Worm (Caenorhabditis elegans) whole organism, late embryonic: ENCODE results near the gene C54E4.5.

Experiments
- C08G9.2 ChIP-seq: sonication (generic microtip); optimal IDR thresholded peaks from 2 replicates; lab custom pipeline; 2016; ENCODE audit warnings: mild to moderate bottlenecking, missing genetic modification characterization, moderate library complexity, missing compliant biosample characterization
- C38D4.7 ChIP-seq: fragments of 200-800 bp; sonication (Bioruptor generic); optimal IDR thresholded peaks from 2 replicates; lab custom pipeline; 2018; ENCODE audit warnings: mild to moderate bottlenecking, missing genetic modification characterization, moderate library complexity, missing compliant biosample characterization
- F13H6.1 ChIP-seq: sonication (generic microtip); optimal IDR thresholded peaks from 2 replicates; lab custom pipeline; 2016; ENCODE audit warnings: missing genetic modification characterization, missing compliant biosample characterization
- K09A11.1 ChIP-seq: sonication (generic microtip); optimal IDR thresholded peaks from 2 replicates; lab custom pipeline; 2017; ENCODE audit warnings: antibody characterized with exemption, mild to moderate bottlenecking, missing genetic modification characterization, missing compliant biosample characterization; ENCODE audit not compliant: insufficient read depth
- ama-1 ChIP-seq: fragments of 150-350 bp; optimal IDR thresholded peaks from 2 replicates; lab custom pipeline; 2014
- ceh-14 ChIP-seq: sonication (generic microtip); optimal IDR thresholded peaks from 2 replicates; lab custom pipeline; 2016; ENCODE audit warnings: missing genotype, missing genetic modification characterization, missing compliant biosample characterization
- ceh-19 ChIP-seq: fragments of 200-800 bp; sonication (Bioruptor generic); optimal IDR thresholded peaks from 2 replicates; lab custom pipeline; 2018; ENCODE audit warnings: mild to moderate bottlenecking, missing genetic modification characterization, missing compliant biosample characterization
- ceh-22 ChIP-seq: sonication (generic microtip); optimal IDR thresholded peaks from 2 replicates; lab custom pipeline; 2017; ENCODE audit warnings: missing biosample characterization, missing genetic modification characterization
- ceh-24 ChIP-seq: sonication (generic microtip); optimal IDR thresholded peaks from 2 replicates; lab custom pipeline; 2016; ENCODE audit warnings: mild to moderate bottlenecking, missing genetic modification characterization, missing compliant biosample characterization
- ceh-30 ChIP-seq: fragments of 150-350 bp; optimal IDR thresholded peaks from 2 replicates; lab custom pipeline; 2014; ENCODE audit warnings: missing biosample characterization, missing genetic modification characterization
- ceh-31 ChIP-seq: sonication (generic microtip); optimal IDR thresholded peaks from 2 replicates; lab custom pipeline; 2016; ENCODE audit warnings: missing genetic modification characterization, missing compliant biosample characterization
- ceh-34 ChIP-seq: sonication (generic microtip); optimal IDR thresholded peaks from 2 replicates; lab custom pipeline; 2016; ENCODE audit warnings: mild to moderate bottlenecking, missing genetic modification characterization, missing compliant biosample characterization
- ceh-48 ChIP-seq: sonication (generic microtip); optimal IDR thresholded peaks from 2 replicates; lab custom pipeline; 2016; ENCODE audit warnings: missing genetic modification characterization, inconsistent platforms, missing compliant biosample characterization
- ceh-9 ChIP-seq: sonication (generic microtip); optimal IDR thresholded peaks from 2 replicates; lab custom pipeline; 2016; ENCODE audit warnings: mild to moderate bottlenecking, missing genetic modification characterization, inconsistent platforms, missing compliant biosample characterization
- che-1 ChIP-seq: sonication (generic microtip); optimal IDR thresholded peaks from 2 replicates; lab custom pipeline; 2016; ENCODE audit warnings: mild to moderate bottlenecking, missing genetic modification characterization, missing compliant biosample characterization
- dmd-4 ChIP-seq: sonication (generic microtip); optimal IDR thresholded peaks from 2 replicates; lab custom pipeline; 2016; ENCODE audit warnings: borderline replicate concordance, missing genetic modification characterization, missing compliant biosample characterization
- elt-2 ChIP-seq: sonication (generic microtip); optimal IDR thresholded peaks from 2 replicates; lab custom pipeline; 2016; ENCODE audit warnings: missing genetic modification reagents, missing genetic modification characterization, missing compliant biosample characterization
- eyg-1 ChIP-seq: sonication (generic microtip); optimal IDR thresholded peaks from 2 replicates; lab custom pipeline; 2016; ENCODE audit warnings: missing genotype, missing genetic modification characterization, missing compliant biosample characterization
- fax-1 ChIP-seq: sonication (generic microtip); optimal IDR thresholded peaks from 2 replicates; lab custom pipeline; 2016; ENCODE audit warnings: missing genotype, missing genetic modification characterization, missing compliant biosample characterization
- fkh-6 ChIP-seq: sonication (generic microtip); optimal IDR thresholded peaks from 2 replicates; lab custom pipeline; 2016; ENCODE audit warnings: missing genetic modification characterization, missing compliant biosample characterization
- hlh-30 ChIP-seq: sonication (generic microtip); optimal IDR thresholded peaks from 2 replicates; lab custom pipeline; 2017; ENCODE audit warnings: antibody characterized with exemption, missing genetic modification characterization, missing compliant biosample characterization; ENCODE audit not compliant: insufficient read depth
- hlh-8 ChIP-seq: sonication (generic microtip); optimal IDR thresholded peaks from 2 replicates; lab custom pipeline; 2016; ENCODE audit warnings: missing genotype, missing genetic modification characterization, missing compliant biosample characterization
- lim-6 ChIP-seq: sonication (generic microtip); optimal IDR thresholded peaks from 2 replicates; lab custom pipeline; 2016; ENCODE audit warnings: missing genetic modification characterization, missing compliant biosample characterization
- nfya-1 ChIP-seq: sonication (generic microtip); optimal IDR thresholded peaks from 2 replicates; lab custom pipeline; 2017; ENCODE audit warnings: missing genetic modification characterization, mild to moderate bottlenecking, missing compliant biosample characterization, antibody characterized with exemption, moderate library complexity
- odd-2 ChIP-seq: sonication (generic microtip); optimal IDR thresholded peaks from 2 replicates; lab custom pipeline; 2017; ENCODE audit warnings: antibody characterized with exemption, mild to moderate bottlenecking, missing genetic modification characterization, missing compliant biosample characterization
- pat-9 ChIP-seq: fragments of 200-800 bp; sonication (Bioruptor generic); optimal IDR thresholded peaks from 2 replicates; lab custom pipeline; 2018; ENCODE audit warnings: mild to moderate bottlenecking, missing genetic modification characterization, moderate library complexity, missing compliant biosample characterization
- pax-1 ChIP-seq: fragments of 150-350 bp; optimal IDR thresholded peaks from 2 replicates; lab custom pipeline; 2014; ENCODE audit warnings: missing biosample characterization, missing genetic modification characterization
- pha-2 ChIP-seq: sonication (generic microtip); optimal IDR thresholded peaks from 2 replicates; lab custom pipeline; 2017; ENCODE audit warnings: mild to moderate bottlenecking, missing genetic modification characterization, missing compliant biosample characterization
- pha-4 ChIP-seq: fragments of 150-350 bp; optimal IDR thresholded peaks from 2 replicates; lab custom pipeline; 2018; ENCODE audit warnings: missing biosample characterization, missing genetic modification reagents, missing genetic modification characterization
- rnt-1 ChIP-seq: sonication (generic microtip); optimal IDR thresholded peaks from 2 replicates; lab custom pipeline; 2016; ENCODE audit warnings: missing genetic modification characterization, missing compliant biosample characterization
- sdc-2 ChIP-seq: sonication (generic microtip); optimal IDR thresholded peaks from 2 replicates; lab custom pipeline; 2016; ENCODE audit warnings: missing genotype, missing genetic modification characterization, missing compliant biosample characterization
- sox-4 ChIP-seq: sonication (generic microtip); optimal IDR thresholded peaks from 2 replicates; lab custom pipeline; 2017; ENCODE audit warnings: mild to moderate bottlenecking, missing genetic modification characterization, inconsistent platforms, missing compliant biosample characterization
- tbx-2 ChIP-seq: sonication (generic microtip); optimal IDR thresholded peaks from 2 replicates; lab custom pipeline; 2016; ENCODE audit warnings: missing genetic modification characterization, missing compliant biosample characterization
- tbx-7 ChIP-seq: sonication (generic microtip); optimal IDR thresholded peaks from 2 replicates; lab custom pipeline; 2016; ENCODE audit warnings: missing genotype, missing genetic modification characterization, missing compliant biosample characterization
- unc-42 ChIP-seq: sonication (generic microtip); optimal IDR thresholded peaks from 2 replicates; lab custom pipeline; 2016; ENCODE audit warnings: missing genotype, missing genetic modification characterization, missing compliant biosample characterization
- unc-55 ChIP-seq: sonication (generic microtip); optimal IDR thresholded peaks from 2 replicates; lab custom pipeline; 2017; ENCODE audit warnings: missing biosample characterization, missing genetic modification reagents, missing genetic modification characterization
- unc-86 ChIP-seq: sonication (generic microtip); optimal IDR thresholded peaks from 2 replicates; lab custom pipeline; 2016; ENCODE audit warnings: missing genetic modification characterization, missing compliant biosample characterization
- ztf-16 ChIP-seq: sonication (generic microtip); optimal IDR thresholded peaks from 2 replicates; lab custom pipeline; 2017; ENCODE audit warnings: missing genetic modification characterization, missing compliant biosample characterization

C54E4.5 gene

ce11 chrIV:2193037-2193436 is 43.9 kb upstream of the C54E4.5 start:
- no peak for TF ChIP-seq dmd-4
- TF ChIP-seq ceh-14 (tag; lab: Kevin White, UChicago) = peak; percentile 33

ce11 chrIV:2177545-2177944 is 28.4 kb upstream of the C54E4.5 start, which contains the start of gene hrpu-2:
Gene hrpu-2 (plus strand): TSS chrIV:2177896.
- no peak for TF ChIP-seq tbx-7 (tag; lab: Kevin White, UChicago)
- no peak for TF ChIP-seq C38D4.7 (GFP tag; lab: Kevin White, UChicago)
- no peak for TF ChIP-seq dmd-4
- TF ChIP-seq hlh-30 = peak; percentile 51
- TF ChIP-seq hlh-8 (tag; lab: Kevin White, UChicago) = no peak
- peak; percentile 33 for TF ChIP-seq che-1 (tag; lab: Kevin White, UChicago)
- TF ChIP-seq rnt-1 (tag; lab: Kevin White, UChicago) = no peak
- TF ChIP-seq unc-86 (tag; lab: Kevin White, UChicago) = peak; percentile 24
- no peak for TF ChIP-seq K09A11.1 (tag; lab: Kevin White, UChicago)
- TF ChIP-seq pax-1 (tag; lab: Kevin White, UChicago) = no peak
- TF ChIP-seq nfya-1 = peak; percentile 62
- TF ChIP-seq unc-55 = peak; percentile 56
- TF ChIP-seq ceh-30 (tag; lab: Kevin White, UChicago) = no peak
- no peak for TF ChIP-seq eyg-1
- TF ChIP-seq ceh-22 (tag; lab: Kevin White, UChicago) = no peak
- TF ChIP-seq ceh-48 (tag; lab: Kevin White, UChicago) = peak; percentile 58
- TF ChIP-seq tbx-2 (tag; lab: Kevin White, UChicago) = peak; percentile 32
- peak; percentile 55 for TF ChIP-seq ceh-31 (tag; lab: Kevin White, UChicago)
- no peak for TF ChIP-seq fkh-6 (tag; lab: Kevin White, UChicago)
- TF ChIP-seq unc-42 (tag; lab: Kevin White, UChicago) = peak; percentile 58
- TF ChIP-seq pha-2 (tag; lab: Kevin White, UChicago) = peak; percentile 22
- no peak for TF ChIP-seq pat-9 (tag; lab: Kevin White, UChicago)
- TF ChIP-seq elt-2 (tag; lab: Kevin White, UChicago) = peak; percentile 18
- no peak for TF ChIP-seq C08G9.2 (tag; lab: Kevin White, UChicago)
- TF ChIP-seq sdc-2 = no peak

ce11 chrIV:2175291-2175690 is 26.2 kb upstream of the C54E4.5 start, which contains the start of gene C54E4.1:
Gene C54E4.1 (plus strand): TSS chrIV:2175591.
- TF ChIP-seq pat-9 (tag; lab: Kevin White, UChicago) (no peak), fkh-6 (tag; lab: Kevin White, UChicago) (no peak), ceh-9 (tag; lab: Kevin White, UChicago) (no peak), ceh-48 (tag; lab: Kevin White, UChicago) (no peak), pha-4 (no peak)

- peak; percentile 80 for TF ChIP-seq unc-42 (tag; lab: Kevin White, UChicago)
- no peak for TF ChIP-seq unc-55
Measured at ce11 chrIV:2172880-2173279, 23.8 kb upstream of the C54E4.5 start.

- TF ChIP-seq hlh-8 (tag; lab: Kevin White, UChicago) (no peak), ztf-16 (no peak), unc-42 (tag; lab: Kevin White, UChicago) (no peak), ama-1 (lab: Kevin White, UChicago) (no peak), dmd-4 (no peak), ceh-34 (no peak), F13H6.1 (tag; lab: Kevin White, UChicago) (no peak), odd-2 (tag; lab: Kevin White, UChicago) (no peak), sox-4 (tag; lab: Kevin White, UChicago) (no peak), pax-1 (tag; lab: Kevin White, UChicago) (no peak), lim-6 (tag; lab: Kevin White, UChicago) (no peak), fax-1 (tag; lab: Kevin White, UChicago) (no peak), ceh-19 (no peak), ceh-22 (tag; lab: Kevin White, UChicago) (no peak), ceh-24 (tag; lab: Kevin White, UChicago) (no peak)
Measured at ce11 chrIV:2170332-2170731, 21.2 kb upstream of the C54E4.5 start.
